Fruit fly (Drosophila melanogaster): Measurements from ENCODE around the gene CG33647.

CG33647 gene

dm6 chr3L:19236060-19236459, at the start of gene CG33647:
TSS of gene CG33647 (plus strand) at chr3L:19236360.
- no peak for TF ChIP-seq CG8478 (optimal IDR thresholded peaks at IDR 0.05)
- TF ChIP-seq CTCF (optimal IDR thresholded peaks at IDR 0.05) = no peak

dm6 chr3L:19187478-19187877, 48.7 kb upstream of the CG33647 start:
- no peak for TF ChIP-seq CG8478 (optimal IDR thresholded peaks at IDR 0.05)
- TF ChIP-seq CTCF (optimal IDR thresholded peaks at IDR 0.05) = no peak

DNA sequence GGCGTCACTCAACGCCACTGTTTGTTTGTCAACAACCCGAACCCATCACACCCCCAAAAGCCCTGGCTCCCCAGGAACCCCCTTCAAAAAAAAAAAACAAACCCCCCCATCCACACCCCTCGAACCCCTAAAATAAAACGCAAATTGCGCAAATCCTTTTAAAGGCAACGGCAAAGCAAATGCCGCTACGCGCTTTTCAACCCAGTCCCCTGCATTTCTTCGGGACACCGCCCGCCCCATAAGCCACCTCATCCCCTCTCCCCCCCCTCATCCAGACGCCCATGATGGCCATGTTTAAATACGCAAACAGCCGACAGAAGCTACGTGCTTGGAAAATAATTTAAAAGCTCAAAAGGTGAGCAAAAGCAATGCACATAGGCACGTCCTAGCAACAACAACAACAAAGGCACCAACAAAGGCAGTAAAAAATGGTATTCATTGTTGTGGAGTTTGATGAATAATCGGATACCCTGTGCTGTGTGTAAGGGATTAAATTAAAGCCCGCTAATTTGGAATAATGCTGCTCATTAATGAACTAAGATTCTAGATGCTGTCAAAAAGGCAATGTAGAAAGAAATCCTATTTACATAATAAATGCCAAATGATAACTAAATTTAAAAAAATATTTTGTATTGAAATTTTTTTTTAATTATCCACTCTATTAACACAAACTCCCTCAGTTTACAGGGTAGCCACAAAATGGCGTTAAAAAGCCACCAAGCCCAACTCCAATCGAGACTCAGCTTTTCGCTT, 47.6 kb upstream of the CG33647 start:
- TF ChIP-seq CTCF (optimal IDR thresholded peaks at IDR 0.05) (no peak), CG8478 (optimal IDR thresholded peaks at IDR 0.05) (no peak)

DNA sequence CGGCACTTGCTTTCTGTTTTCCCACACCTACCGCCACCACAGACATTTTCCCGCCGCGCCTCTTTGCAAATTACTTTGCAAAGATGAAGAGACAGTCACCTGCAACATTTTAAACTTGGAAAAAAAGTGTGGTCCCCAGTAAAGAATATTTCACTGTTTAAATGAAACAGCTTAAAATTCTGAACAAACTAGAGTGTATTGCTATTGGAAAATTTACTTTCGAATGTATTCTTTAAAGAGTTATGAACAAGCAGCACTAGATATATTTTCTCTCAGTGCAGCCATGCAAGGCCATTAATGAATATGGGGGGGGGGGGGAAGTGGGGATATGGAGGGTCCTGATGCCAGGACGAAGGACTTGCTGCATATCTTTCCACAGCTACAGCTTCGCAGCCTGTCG, 46.0 kb upstream of the CG33647 start:
- TF ChIP-seq CG8478 (optimal IDR thresholded peaks at IDR 0.05) (no peak), CTCF (optimal IDR thresholded peaks at IDR 0.05) (no peak)

DNA sequence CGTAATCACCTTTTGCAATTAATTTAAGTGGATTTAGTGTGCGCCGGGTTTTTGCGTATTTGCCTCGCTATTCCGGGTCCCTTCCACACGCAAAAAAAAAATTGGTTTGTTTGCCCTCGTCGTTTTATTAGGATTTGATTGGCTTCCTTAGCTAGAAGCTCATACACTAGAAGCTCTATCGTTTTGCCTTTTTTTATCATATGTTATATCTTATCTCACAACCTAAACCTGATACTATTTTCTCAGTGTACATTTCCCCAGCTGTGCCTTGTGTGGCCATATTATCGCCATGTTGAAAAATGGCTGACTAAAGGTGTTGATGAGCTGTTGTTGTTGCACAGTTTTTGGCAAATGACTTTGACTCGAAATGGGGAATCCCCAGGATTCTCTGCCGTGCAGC, 45.4 kb upstream of the CG33647 start:
- TF ChIP-seq CTCF (optimal IDR thresholded peaks at IDR 0.05) (no peak), CG8478 (optimal IDR thresholded peaks at IDR 0.05) (no peak)

- TF ChIP-seq CTCF (optimal IDR thresholded peaks at IDR 0.05) (no peak), CG8478 (optimal IDR thresholded peaks at IDR 0.05) (no peak)
Measured at dm6 chr3L:19191874-19192631, 44.1 kb upstream of the CG33647 start.

DNA sequence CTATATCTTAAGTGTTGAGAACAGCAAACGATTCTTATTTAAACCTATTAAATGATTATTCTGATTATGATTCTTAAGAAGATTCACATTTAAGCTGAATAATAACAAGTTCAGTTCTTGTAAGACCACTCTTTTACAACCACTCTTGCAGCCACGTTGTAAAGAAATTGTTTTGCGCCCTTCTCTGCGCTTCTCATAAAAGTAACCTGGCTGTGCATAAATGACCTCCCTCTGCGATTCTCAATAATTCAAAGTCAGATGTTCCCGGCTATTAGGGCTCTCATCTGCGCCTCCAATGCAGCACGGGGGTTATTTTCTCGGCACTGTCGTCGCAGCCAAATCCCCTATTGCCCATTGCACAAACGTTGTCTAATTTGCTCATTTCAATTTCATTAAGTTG, 43.0 kb upstream of the CG33647 start:
- no peak for TF ChIP-seq CTCF (optimal IDR thresholded peaks at IDR 0.05)

DNA sequence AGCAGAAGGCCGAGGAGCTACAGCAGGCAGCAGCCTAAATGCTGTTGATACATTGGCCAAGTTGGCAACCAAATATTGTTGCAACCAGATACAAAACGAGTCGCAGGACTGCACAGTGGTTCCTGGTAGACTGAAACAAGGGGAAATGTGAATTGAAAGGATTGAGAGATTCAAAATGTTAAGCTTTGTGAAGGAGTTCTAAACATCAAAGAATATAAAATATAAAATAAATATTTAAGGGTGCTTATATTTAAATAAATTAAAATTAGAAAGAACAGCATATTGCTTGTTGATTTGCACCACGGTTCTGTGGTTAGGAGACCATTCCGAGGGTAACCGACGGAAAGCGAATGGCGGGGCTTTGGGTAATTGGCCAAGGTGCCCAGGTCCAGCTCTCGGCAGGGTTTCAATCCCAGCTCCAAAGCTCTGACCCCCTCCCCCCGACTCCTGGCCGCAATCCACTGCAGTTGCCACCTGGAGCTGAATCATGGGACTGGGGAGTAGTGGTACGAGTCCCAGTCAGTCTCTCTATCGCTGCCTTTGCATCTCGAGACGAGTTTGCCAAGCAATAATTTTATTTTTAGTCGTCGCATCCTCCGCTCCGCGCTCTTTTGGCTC, 42.0 kb upstream of the CG33647 start:
- no peak for TF ChIP-seq CG8478 (optimal IDR thresholded peaks at IDR 0.05)
- TF ChIP-seq CTCF (optimal IDR thresholded peaks at IDR 0.05) = no peak

DNA sequence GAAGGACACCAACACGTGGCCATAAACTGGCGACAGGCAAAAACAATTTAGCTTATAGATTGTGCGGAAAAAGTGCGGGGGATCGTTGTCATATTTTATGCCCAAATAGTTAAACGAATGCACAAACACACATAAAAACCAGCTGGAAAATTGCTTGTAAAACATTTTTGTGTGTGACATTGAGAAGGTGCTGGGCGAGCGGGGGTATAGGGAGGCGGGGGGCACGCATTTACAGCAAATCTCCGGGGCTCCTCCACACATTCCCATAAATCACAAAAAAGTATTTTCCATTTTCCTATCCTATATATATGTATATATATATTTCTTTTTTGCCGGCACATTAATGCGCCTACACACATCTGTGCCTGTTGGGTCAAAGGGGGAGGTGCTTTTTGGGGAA, 40.0 kb upstream of the CG33647 start:
- no peak for TF ChIP-seq CTCF (optimal IDR thresholded peaks at IDR 0.05)
- no peak for TF ChIP-seq CG8478 (optimal IDR thresholded peaks at IDR 0.05)

- TF ChIP-seq CTCF (optimal IDR thresholded peaks at IDR 0.05) (no peak), CG8478 (optimal IDR thresholded peaks at IDR 0.05) (no peak)
Measured at dm6 chr3L:19196654-19197053, 39.5 kb upstream of the CG33647 start.

DNA sequence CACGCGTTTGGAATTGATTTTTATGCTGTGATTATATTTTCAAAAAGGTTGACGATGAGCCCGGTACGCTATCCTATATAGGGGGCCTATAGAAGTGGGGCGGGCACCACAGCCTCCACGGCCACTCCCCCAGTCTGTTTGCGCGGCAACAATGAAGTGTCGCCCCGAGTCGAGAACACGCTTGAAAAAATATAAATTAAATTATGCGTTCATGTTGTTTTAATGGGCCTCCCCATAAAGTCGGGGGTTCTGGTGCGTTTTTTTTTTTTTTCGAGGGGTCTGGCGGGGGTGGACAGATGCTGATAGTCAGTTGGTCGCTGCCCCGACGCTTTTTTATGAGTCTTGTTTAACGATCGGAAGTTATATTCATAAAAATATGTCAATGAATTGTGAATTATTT, 38.8 kb upstream of the CG33647 start:
- TF ChIP-seq CTCF (optimal IDR thresholded peaks at IDR 0.05) (no peak), CG8478 (optimal IDR thresholded peaks at IDR 0.05) (no peak)

DNA sequence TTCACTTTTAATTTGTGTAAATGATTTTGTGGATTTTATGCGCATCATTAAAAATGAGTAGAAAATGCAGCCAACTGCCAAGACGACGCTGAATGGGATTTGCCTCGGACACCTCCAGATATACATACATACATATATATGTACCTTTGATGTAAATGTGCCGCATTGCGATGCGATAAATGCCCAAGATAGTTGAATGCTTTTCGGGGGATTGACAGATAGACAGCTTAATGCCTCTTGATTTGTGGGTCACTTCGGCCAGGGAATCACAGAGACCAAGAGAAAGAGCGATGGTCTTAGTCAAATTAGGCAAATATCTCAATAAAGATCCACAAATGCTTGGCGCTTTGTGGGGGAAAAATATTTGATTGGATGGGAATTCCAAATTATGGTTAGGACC, 37.4 kb upstream of the CG33647 start:
- TF ChIP-seq CG8478 (optimal IDR thresholded peaks at IDR 0.05) (no peak), CTCF (optimal IDR thresholded peaks at IDR 0.05) (no peak)

dm6 chr3L:19199680-19200278, 36.4 kb upstream of the CG33647 start:
- TF ChIP-seq CTCF (optimal IDR thresholded peaks at IDR 0.05) (no peak), CG8478 (optimal IDR thresholded peaks at IDR 0.05) (no peak)

DNA sequence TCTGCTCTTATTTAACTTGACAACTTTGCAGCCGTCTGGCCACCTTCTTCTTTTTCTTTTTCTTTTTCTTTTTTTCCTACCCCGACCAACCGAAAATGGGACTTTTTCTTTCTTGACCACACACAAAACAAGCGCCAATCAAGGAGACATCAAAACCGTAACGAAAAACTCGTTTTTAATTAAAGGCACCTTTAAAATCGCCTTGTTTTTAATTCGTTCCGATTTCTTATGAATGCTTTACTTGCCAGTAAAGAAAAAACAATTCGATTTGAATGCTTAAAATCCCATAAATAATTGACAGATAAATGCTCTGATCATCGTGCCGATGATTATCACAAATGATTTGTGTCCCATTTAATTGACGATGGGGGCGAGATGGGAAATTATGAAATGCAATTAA, 35.8 kb upstream of the CG33647 start:
- no peak for TF ChIP-seq CG8478 (optimal IDR thresholded peaks at IDR 0.05)
- no peak for TF ChIP-seq CTCF (optimal IDR thresholded peaks at IDR 0.05)

dm6 chr3L:19202116-19202515, 34.0 kb upstream of the CG33647 start:
- TF ChIP-seq CG8478 (optimal IDR thresholded peaks at IDR 0.05) (no peak), CTCF (optimal IDR thresholded peaks at IDR 0.05) (no peak)

DNA sequence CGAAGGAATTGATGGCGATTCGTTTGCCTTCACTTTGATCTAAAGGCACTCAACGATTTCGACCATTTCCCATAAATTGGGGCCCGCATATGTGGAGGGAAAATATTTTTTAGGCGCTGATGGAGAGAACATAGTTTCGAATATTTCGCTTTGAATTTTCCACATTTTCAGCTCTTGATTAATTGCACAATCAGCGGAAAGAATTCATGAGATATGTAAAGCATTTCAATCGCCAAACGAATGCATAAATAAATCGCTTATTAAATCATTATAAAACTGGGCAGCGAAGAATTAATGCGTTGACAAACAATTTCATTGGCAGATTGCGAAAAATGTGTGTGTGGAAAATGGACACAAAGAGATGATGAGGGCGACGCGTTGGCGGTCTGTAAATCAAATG, 31.8 kb upstream of the CG33647 start:
- no peak for TF ChIP-seq CG8478 (optimal IDR thresholded peaks at IDR 0.05)
- TF ChIP-seq CTCF (optimal IDR thresholded peaks at IDR 0.05) = no peak
